Worm (Caenorhabditis elegans) whole organism, mixed stage, embryonic: Measurements from ENCODE around the gene nhr-21.

Experiments
- blmp-1 ChIP-seq: fragments of 150-350 bp; optimal IDR thresholded peaks from 2 replicates; lab custom pipeline; 2014; ENCODE audit warnings: missing biosample characterization, missing genetic modification characterization
- elt-3 ChIP-seq: fragments of 150-350 bp; optimal IDR thresholded peaks from 2 replicates; lab custom pipeline; 2014; ENCODE audit warnings: missing biosample characterization, missing genetic modification characterization
- flh-1 ChIP-seq: fragments of 200-800 bp; sonication (Bioruptor generic); optimal IDR thresholded peaks from 2 replicates; lab custom pipeline; 2018; ENCODE audit warnings: mild to moderate bottlenecking, missing genetic modification characterization, moderate library complexity, missing compliant biosample characterization
- hlh-1 ChIP-seq: fragments of 150-350 bp; optimal IDR thresholded peaks from 2 replicates; lab custom pipeline; 2014; ENCODE audit warnings: missing biosample characterization, missing genetic modification reagents, missing genetic modification characterization
- lsy-2 ChIP-seq: fragments of 150-350 bp; optimal IDR thresholded peaks from 2 replicates; lab custom pipeline; 2014; ENCODE audit warnings: missing biosample characterization, missing genetic modification characterization
- mab-5 ChIP-seq: fragments of 150-350 bp; optimal IDR thresholded peaks from 2 replicates; lab custom pipeline; 2014; ENCODE audit warnings: missing biosample characterization, missing genetic modification characterization
- nhr-12 ChIP-seq: fragments of 150-350 bp; optimal IDR thresholded peaks from 2 replicates; lab custom pipeline; 2014; ENCODE audit warnings: missing biosample characterization, missing genetic modification characterization
- nhr-76 ChIP-seq: sonication (generic microtip); optimal IDR thresholded peaks from 2 replicates; lab custom pipeline; 2017; ENCODE audit warnings: missing biosample characterization, missing genetic modification characterization
- snpc-4 ChIP-seq: fragments of 150-350 bp; optimal IDR thresholded peaks from 2 replicates; lab custom pipeline; 2014; ENCODE audit warnings: missing biosample characterization, missing genetic modification characterization
- sptf-1 ChIP-seq: sonication (generic microtip); optimal IDR thresholded peaks from 2 replicates; lab custom pipeline; 2017; ENCODE audit warnings: mild to moderate bottlenecking, missing genetic modification characterization, moderate library complexity, missing compliant biosample characterization

DNA sequence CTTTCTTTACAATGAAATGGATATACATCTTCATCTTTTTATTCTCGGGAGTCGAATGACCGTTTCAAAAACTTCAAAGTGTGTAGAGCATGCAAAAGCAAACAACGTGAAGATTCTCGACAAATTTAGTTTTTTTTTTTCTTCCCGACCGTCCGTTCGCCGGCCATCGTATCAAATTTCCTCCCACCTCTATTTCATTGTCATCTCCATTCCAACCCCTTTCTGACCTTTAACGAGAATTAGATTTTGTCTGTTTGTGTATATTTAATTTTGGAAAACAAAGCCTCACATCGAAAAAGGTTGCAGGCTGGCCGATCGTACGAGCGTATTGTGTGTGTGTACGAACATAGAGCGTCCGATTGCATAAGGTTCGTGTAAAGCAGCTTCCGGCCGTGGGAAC lies 40.0 kb upstream of the nhr-21 start, which contains the start of gene C30G12.1:
- TF ChIP-seq nhr-76 (tag; lab: Kevin White, UChicago) = no peak
- TF ChIP-seq mab-5 = no peak
- no peak for TF ChIP-seq hlh-1 (tag; lab: Kevin White, UChicago)
- no peak for TF ChIP-seq snpc-4 (tag; lab: Kevin White, UChicago)
- no peak for TF ChIP-seq blmp-1
- no peak for TF ChIP-seq flh-1 (GFP tag; lab: Kevin White, UChicago)
- no peak for TF ChIP-seq sptf-1 (tag; lab: Kevin White, UChicago)
- no peak for TF ChIP-seq nhr-12 (tag; lab: Kevin White, UChicago)
- no peak for TF ChIP-seq lsy-2 (tag; lab: Kevin White, UChicago)
- TF ChIP-seq elt-3 = no peak
